Worm (Caenorhabditis elegans) whole organism, young adult: ENCODE data around the gene cut-4.
A peak's percentile ranks its signal among the peaks of the same experiment; 100 is the strongest.

ENCODE experiments used
- F22D6.2 ChIP-seq: sonication (generic microtip); optimal IDR thresholded peaks from 2 replicates; lab custom pipeline; 2016; ENCODE audit warnings: mild to moderate bottlenecking, missing genetic modification characterization, missing compliant biosample characterization
- F23B12.7 ChIP-seq: sonication (generic microtip); optimal IDR thresholded peaks from 2 replicates; lab custom pipeline; 2017; ENCODE audit warnings: missing genetic modification characterization, mild to moderate bottlenecking, missing compliant biosample characterization, antibody characterized with exemption, moderate library complexity; ENCODE audit not compliant: insufficient read depth
- F49E8.2 ChIP-seq: sonication (generic microtip); optimal IDR thresholded peaks from 3 replicates; lab custom pipeline; 2017; ENCODE audit warnings: missing genetic modification characterization, mild to moderate bottlenecking, missing compliant biosample characterization, antibody characterized with exemption, moderate library complexity; ENCODE audit not compliant: insufficient read depth
- F55B11.4 ChIP-seq: sonication (generic microtip); optimal IDR thresholded peaks from 2 replicates; lab custom pipeline; 2016; ENCODE audit warnings: missing compliant biosample characterization, missing genetic modification characterization, borderline replicate concordance; ENCODE audit not compliant: insufficient read depth
- K11D2.4 ChIP-seq: fragments of 200-800 bp; sonication (Bioruptor generic); IDR thresholded peaks from 2 replicates; pipeline ENCODE4 v1.3.6; 2022; ENCODE audit warnings: missing genetic modification reagents, missing genetic modification characterization, missing compliant biosample characterization
- Y56A3A.18 ChIP-seq: fragments of 200-800 bp; sonication (Bioruptor generic); IDR thresholded peaks from 2 replicates; pipeline ENCODE4 v1.3.6; 2022; ENCODE audit warnings: missing genetic modification reagents, missing genetic modification characterization, missing compliant biosample characterization
- ama-1 ChIP-seq, 3 experiments: fragments of 150-350 bp in 1 of 3; sonication (generic microtip) in 2 of 3; optimal IDR thresholded peaks; 2 replicates each; lab custom pipeline; 2014 to 2018; ENCODE audit warnings: missing biosample characterization in 2 of 3, missing genetic modification characterization in 2 of 3, missing genetic modification reagents in 2 of 3
- aptf-2 ChIP-seq: fragments of 200-800 bp; sonication (Bioruptor generic); conservative IDR thresholded peaks from 2 replicates; pipeline ENCODE4 v1.3.6; 2022; ENCODE audit warnings: missing genetic modification reagents, missing genetic modification characterization, missing compliant biosample characterization
- attf-5 ChIP-seq: fragments of 200-800 bp; sonication (Bioruptor generic); optimal IDR thresholded peaks from 2 replicates; lab custom pipeline; 2018; ENCODE audit warnings: mild to moderate bottlenecking, missing genetic modification characterization, missing compliant biosample characterization
- attf-6 ChIP-seq: fragments of 200-800 bp; sonication (Bioruptor generic); IDR thresholded peaks from 2 replicates; pipeline ENCODE4 v1.3.6; 2022; ENCODE audit warnings: missing genetic modification reagents, missing genetic modification characterization, missing compliant biosample characterization
- bed-2 ChIP-seq: fragments of 200-800 bp; sonication (Bioruptor generic); IDR thresholded peaks from 2 replicates; pipeline ENCODE4 v1.3.6; 2022; ENCODE audit warnings: missing genetic modification reagents, missing genetic modification characterization, missing compliant biosample characterization
- cebp-2 ChIP-seq: fragments of 200-800 bp; sonication (Bioruptor generic); IDR thresholded peaks from 2 replicates; pipeline ENCODE4 v1.3.6; 2022; ENCODE audit warnings: missing genetic modification characterization, missing compliant biosample characterization
- ceh-27 ChIP-seq: fragments of 200-800 bp; sonication (Bioruptor generic); optimal IDR thresholded peaks from 2 replicates; lab custom pipeline; 2018; ENCODE audit warnings: mild to moderate bottlenecking, missing genetic modification characterization, moderate library complexity, missing compliant biosample characterization
- ceh-40 ChIP-seq: fragments of 200-800 bp; sonication (Bioruptor generic); IDR thresholded peaks from 2 replicates; pipeline ENCODE4 v1.3.6; 2022; ENCODE audit warnings: missing genetic modification characterization, missing compliant biosample characterization
- dox-1 ChIP-seq: fragments of 200-800 bp; sonication (Bioruptor generic); IDR thresholded peaks from 2 replicates; pipeline ENCODE4 v1.3.6; 2022; ENCODE audit warnings: missing genetic modification reagents, missing genetic modification characterization, missing compliant biosample characterization
- egrh-3 ChIP-seq: fragments of 200-800 bp; sonication (Bioruptor generic); IDR thresholded peaks from 2 replicates; pipeline ENCODE4 v1.3.6; 2022; ENCODE audit warnings: missing genetic modification reagents, missing genetic modification characterization, missing compliant biosample characterization
- hmg-1.2 ChIP-seq: fragments of 200-800 bp; sonication (Bioruptor generic); IDR thresholded peaks from 2 replicates; pipeline ENCODE4 v1.3.6; 2022; ENCODE audit warnings: missing genetic modification reagents, missing genetic modification characterization, missing compliant biosample characterization
- hrde-1 ChIP-seq: sonication (generic microtip); optimal IDR thresholded peaks from 2 replicates; lab custom pipeline; 2016; ENCODE audit warnings: missing genetic modification characterization, mild to moderate bottlenecking, missing compliant biosample characterization, moderate library complexity, missing genotype, missing genetic modification reagents, borderline replicate concordance
- let-526 ChIP-seq: fragments of 200-800 bp; sonication (Bioruptor generic); IDR thresholded peaks from 2 replicates; pipeline ENCODE4 v1.3.6; 2022; ENCODE audit warnings: missing genetic modification reagents, missing genetic modification characterization, missing compliant biosample characterization
- lin-26 ChIP-seq: fragments of 200-800 bp; sonication (Bioruptor generic); IDR thresholded peaks from 2 replicates; pipeline ENCODE4 v1.3.6; 2022; ENCODE audit warnings: missing genetic modification reagents, missing genetic modification characterization, missing compliant biosample characterization
- lin-35 ChIP-seq, 3 experiments: fragments of 150-350 bp in 2 of 3; sonication (generic microtip) in 1 of 3; optimal IDR thresholded peaks; 2 replicates each; lab custom pipeline; 2014 to 2018; ENCODE audit warnings: missing biosample characterization in 3 of 3, missing genetic modification characterization in 3 of 3, missing genetic modification reagents in 3 of 3
- lin-54 ChIP-seq: fragments of 200-800 bp; sonication (Bioruptor generic); optimal IDR thresholded peaks from 2 replicates; lab custom pipeline; 2018; ENCODE audit warnings: mild to moderate bottlenecking, missing genetic modification characterization, missing compliant biosample characterization
- lsl-1 ChIP-seq: fragments of 200-800 bp; sonication (Bioruptor generic); optimal IDR thresholded peaks from 2 replicates; lab custom pipeline; 2018; ENCODE audit warnings: mild to moderate bottlenecking, missing genetic modification characterization, moderate library complexity, missing compliant biosample characterization
- lsy-27 ChIP-seq: sonication (generic microtip); optimal IDR thresholded peaks from 2 replicates; lab custom pipeline; 2017; ENCODE audit warnings: missing genetic modification characterization, mild to moderate bottlenecking, missing compliant biosample characterization, antibody characterized with exemption, missing genotype, borderline replicate concordance; ENCODE audit not compliant: insufficient read depth
- madf-10 ChIP-seq: sonication (generic microtip); optimal IDR thresholded peaks from 2 replicates; lab custom pipeline; 2016; ENCODE audit warnings: mild to moderate bottlenecking, missing genetic modification characterization, missing compliant biosample characterization
- mel-28 ChIP-seq: sonication (generic microtip); optimal IDR thresholded peaks from 2 replicates; lab custom pipeline; 2016; ENCODE audit warnings: borderline replicate concordance, mild to moderate bottlenecking, missing genetic modification characterization, missing compliant biosample characterization
- nfya-1 ChIP-seq: sonication (generic microtip); optimal IDR thresholded peaks from 2 replicates; lab custom pipeline; 2017; ENCODE audit warnings: antibody characterized with exemption, missing compliant biosample characterization, missing genetic modification characterization, borderline replicate concordance; ENCODE audit not compliant: insufficient read depth
- nfyb-1 ChIP-seq: fragments of 200-800 bp; sonication (Bioruptor generic); IDR thresholded peaks from 2 replicates; pipeline ENCODE4 v1.3.6; 2022; ENCODE audit warnings: missing genetic modification reagents, missing genetic modification characterization, missing compliant biosample characterization
- nhr-179 ChIP-seq: sonication (generic microtip); optimal IDR thresholded peaks from 2 replicates; lab custom pipeline; 2016; ENCODE audit warnings: mild to moderate bottlenecking, missing genetic modification characterization, missing compliant biosample characterization
- nhr-27 ChIP-seq: fragments of 200-800 bp; sonication (Bioruptor generic); optimal IDR thresholded peaks from 2 replicates; lab custom pipeline; 2018; ENCODE audit warnings: mild to moderate bottlenecking, missing genetic modification characterization, moderate library complexity, missing compliant biosample characterization
- sdz-38 ChIP-seq: sonication (generic microtip); optimal IDR thresholded peaks from 2 replicates; lab custom pipeline; 2016; ENCODE audit warnings: missing genotype, missing genetic modification characterization, missing compliant biosample characterization
- snpc-1.3 ChIP-seq: sonication (generic microtip); optimal IDR thresholded peaks from 2 replicates; lab custom pipeline; 2017; ENCODE audit warnings: missing genetic modification characterization, mild to moderate bottlenecking, missing compliant biosample characterization, antibody characterized with exemption, moderate library complexity, missing genotype, missing genetic modification reagents; ENCODE audit not compliant: insufficient read depth
- snpc-4 ChIP-seq, 5 experiments: fragments of 150-350 bp in 1 of 5; sonication (generic microtip) in 4 of 5; optimal IDR thresholded peaks; 2 replicates each; lab custom pipeline; 2014 to 2018; ENCODE audit warnings: missing genetic modification characterization in 5 of 5, missing biosample characterization in 3 of 5, antibody characterized with exemption in 2 of 5, mild to moderate bottlenecking in 2 of 5, missing compliant biosample characterization in 2 of 5, missing genotype in 2 of 5, moderate library complexity in 2 of 5, missing genetic modification reagents in 1 of 5
- somi-1 ChIP-seq: fragments of 200-800 bp; sonication (Bioruptor generic); optimal IDR thresholded peaks from 2 replicates; lab custom pipeline; 2018; ENCODE audit warnings: mild to moderate bottlenecking, missing genetic modification characterization, missing compliant biosample characterization
- tlf-1 ChIP-seq: fragments of 200-800 bp; sonication (Bioruptor generic); optimal IDR thresholded peaks from 2 replicates; lab custom pipeline; 2018; ENCODE audit warnings: mild to moderate bottlenecking, missing genetic modification characterization, missing compliant biosample characterization
- zfh-2 ChIP-seq: fragments of 200-800 bp; sonication (Bioruptor generic); conservative IDR thresholded peaks from 2 replicates; pipeline ENCODE4 v1.3.6; 2022; ENCODE audit warnings: missing genetic modification reagents, missing genetic modification characterization, missing compliant biosample characterization
- zim-3 ChIP-seq: sonication (generic microtip); optimal IDR thresholded peaks from 2 replicates; lab custom pipeline; 2017; ENCODE audit warnings: mild to moderate bottlenecking, missing genetic modification characterization, moderate library complexity, missing compliant biosample characterization
- ztf-18 ChIP-seq: sonication (generic microtip); optimal IDR thresholded peaks from 2 replicates; lab custom pipeline; 2016; ENCODE audit warnings: missing genotype, mild to moderate bottlenecking, missing genetic modification characterization, missing compliant biosample characterization
- ztf-6 ChIP-seq: fragments of 200-800 bp; sonication (Bioruptor generic); IDR thresholded peaks from 2 replicates; pipeline ENCODE4 v1.3.6; 2022; ENCODE audit warnings: missing genetic modification reagents, missing genetic modification characterization, missing compliant biosample characterization

cut-4 gene

ce11 chrII:10445738-10446137 is 9.8 kb downstream of the cut-4 start (continued):
- TF ChIP-seq lsy-27 = no peak

- TF ChIP-seq let-526 (GFP tag; lab: Robert Waterston, UW) (0 out of 2 replicates have a peak, but pooled peaks have one; percentile 61), nfyb-1 (GFP tag; lab: Robert Waterston, UW) (no peak), nfya-1 (tag; lab: Kevin White, UChicago) (no peak), aptf-2 (GFP tag; lab: Robert Waterston, UW) (no peak), ceh-40 (GFP tag; lab: Robert Waterston, UW) (no peak), mel-28 (tag; lab: Kevin White, UChicago) (no peak), snpc-1.3 (tag; lab: Kevin White, UChicago) (no peak), cebp-2 (no peak), sdz-38 (no peak), lin-54 (no peak), hmg-1.2 (peak; percentile 15; the same call in 1 of the 2 replicates), attf-5 (no peak), lsl-1 (no peak), F22D6.2 (tag; lab: Kevin White, UChicago) (no peak), hrde-1 (tag; lab: Kevin White, UChicago) (no peak), K11D2.4 (GFP tag; lab: Robert Waterston, UW) (no peak), F49E8.2 (tag; lab: Kevin White, UChicago) (no peak), ama-1 (optimal IDR thresholded peaks at IDR 0.05; lab: Kevin White, UChicago) (no peak), ama-1 (GFP tag; optimal IDR thresholded peaks at IDR 0.05; lab: Kevin White, UChicago) (no peak), attf-6 (GFP tag; lab: Robert Waterston, UW) (no peak), Y56A3A.18 (no peak), bed-2 (GFP tag; lab: Robert Waterston, UW) (no peak), egrh-3 (GFP tag; lab: Robert Waterston, UW) (no peak), zim-3 (tag; lab: Kevin White, UChicago) (no peak), zfh-2 (GFP tag; lab: Robert Waterston, UW) (no peak), ceh-27 (GFP tag; lab: Kevin White, UChicago) (no peak), somi-1 (GFP tag; lab: Kevin White, UChicago) (peak; percentile 53), tlf-1 (GFP tag; lab: Kevin White, UChicago) (peak; percentile 11), madf-10 (tag; lab: Kevin White, UChicago) (peak; percentile 12), nhr-179 (tag; lab: Kevin White, UChicago) (no peak), dox-1 (GFP tag; lab: Robert Waterston, UW) (no peak), lin-35 (GFP tag; optimal IDR thresholded peaks at IDR 0.05; lab: Kevin White, UChicago) (no peak), snpc-4 (GFP tag; optimal IDR thresholded peaks at IDR 0.05; lab: Kevin White, UChicago) (no peak), snpc-4 (tag; optimal IDR thresholded peaks at IDR 0.05; lab: Kevin White, UChicago) (no peak), ztf-18 (tag; lab: Kevin White, UChicago) (no peak), lin-26 (no peak), F55B11.4 (no peak), F23B12.7 (tag; lab: Kevin White, UChicago) (no peak), nhr-27 (tag; lab: Kevin White, UChicago) (no peak), ztf-6 (GFP tag; lab: Robert Waterston, UW) (no peak)
Observed at ce11 chrII:10446300-10446699, 10.4 kb downstream of the cut-4 start.
